Fruit fly (Drosophila melanogaster) whole organism, pupa: ENCODE measurements around the gene Hacd1.
A peak's percentile ranks its signal among the peaks of the same experiment; 100 is the strongest.

Source experiments
- CG10348 ChIP-seq: fragments of 200-800 bp; sonication (Bioruptor generic); IDR thresholded peaks from 2 replicates; pipeline ENCODE4 v1.3.6; 2022; ENCODE audit warnings: missing biosample characterization, missing genetic modification characterization
- CG12605 ChIP-seq: fragments of 200-800 bp; sonication (Bioruptor generic); IDR thresholded peaks from 2 replicates; pipeline ENCODE4 v1.3.6; 2022; ENCODE audit warnings: missing biosample characterization, missing genetic modification characterization
- CG13204 ChIP-seq: fragments of 200-800 bp; sonication (Bioruptor generic); optimal IDR thresholded peaks from 2 replicates; lab custom pipeline; 2018; ENCODE audit warnings: missing biosample characterization, mild to moderate bottlenecking, missing genetic modification characterization, moderate library complexity
- CG14655 ChIP-seq: fragments of 200-800 bp; sonication (Bioruptor generic); optimal IDR thresholded peaks from 3 replicates; lab custom pipeline; 2017; ENCODE audit warnings: mild to moderate bottlenecking, missing biosample characterization, missing genetic modification reagents, missing genetic modification characterization
- CG15710 ChIP-seq: fragments of 200-800 bp; sonication (Bioruptor generic); optimal IDR thresholded peaks from 2 replicates; lab custom pipeline; 2018; ENCODE audit warnings: missing biosample characterization, mild to moderate bottlenecking, missing genetic modification characterization, moderate library complexity
- CG17806 ChIP-seq: fragments of 200-800 bp; sonication (Bioruptor generic); optimal IDR thresholded peaks from 2 replicates; lab custom pipeline; 2018; ENCODE audit warnings: missing biosample characterization, mild to moderate bottlenecking, missing genetic modification characterization, moderate library complexity
- CG32121 ChIP-seq: fragments of 200-800 bp; sonication (Bioruptor generic); IDR thresholded peaks from 2 replicates; pipeline ENCODE4 v1.3.6; 2022; ENCODE audit warnings: missing biosample characterization, missing genetic modification characterization
- CG34367 ChIP-seq: fragments of 200-800 bp; sonication (Bioruptor generic); optimal IDR thresholded peaks from 2 replicates; lab custom pipeline; 2018; ENCODE audit warnings: missing biosample characterization, mild to moderate bottlenecking, missing genetic modification characterization
- CG4496 ChIP-seq: fragments of 200-800 bp; sonication (Bioruptor generic); IDR thresholded peaks from 3 replicates; pipeline ENCODE4 v1.3.6; 2022; ENCODE audit warnings: missing biosample characterization, missing genetic modification characterization
- CG8159 ChIP-seq: fragments of 200-800 bp; sonication (Bioruptor generic); optimal IDR thresholded peaks from 3 replicates; lab custom pipeline; 2018; ENCODE audit warnings: missing biosample characterization, mild to moderate bottlenecking, missing genetic modification characterization, moderate library complexity
- CG8301 ChIP-seq: fragments of 200-800 bp; sonication (Bioruptor generic); optimal IDR thresholded peaks from 2 replicates; lab custom pipeline; 2018; ENCODE audit warnings: missing biosample characterization, mild to moderate bottlenecking, missing genetic modification characterization
- CG9948 ChIP-seq: fragments of 200-800 bp; sonication (Bioruptor generic); optimal IDR thresholded peaks from 2 replicates; lab custom pipeline; 2018; ENCODE audit warnings: missing biosample characterization, mild to moderate bottlenecking, missing genetic modification characterization, moderate library complexity
- D1 ChIP-seq: fragments of 200-800 bp; sonication (Bioruptor generic); optimal IDR thresholded peaks from 2 replicates; lab custom pipeline; 2018; ENCODE audit warnings: missing biosample characterization, mild to moderate bottlenecking, missing genetic modification characterization, moderate library complexity
- EcR ChIP-seq: fragments of 200-800 bp; sonication (Bioruptor generic); optimal IDR thresholded peaks from 3 replicates; lab custom pipeline; 2019; ENCODE audit warnings: missing biosample characterization, missing genetic modification characterization, mild to moderate bottlenecking, moderate library complexity, missing genetic modification reagents
- Ets98B ChIP-seq: fragments of 200-800 bp; sonication (Bioruptor generic); IDR thresholded peaks from 2 replicates; pipeline ENCODE4 v1.3.6; 2022; ENCODE audit warnings: missing biosample characterization, missing genetic modification characterization
- Pif1A ChIP-seq: fragments of 200-800 bp; sonication (Bioruptor generic); optimal IDR thresholded peaks from 3 replicates; lab custom pipeline; 2016; ENCODE audit warnings: missing biosample characterization, missing genetic modification characterization
- Pif1B ChIP-seq: fragments of 200-800 bp; sonication (Bioruptor generic); optimal IDR thresholded peaks from 3 replicates; lab custom pipeline; 2016; ENCODE audit warnings: missing biosample characterization, missing genetic modification characterization
- Snoo ChIP-seq: fragments of 200-800 bp; sonication (Bioruptor generic); optimal IDR thresholded peaks from 3 replicates; lab custom pipeline; 2017; ENCODE audit warnings: missing biosample characterization, mild to moderate bottlenecking, missing genetic modification characterization, inconsistent platforms
- fd96Ca ChIP-seq: fragments of 200-800 bp; sonication (Bioruptor generic); IDR thresholded peaks from 3 replicates; pipeline ENCODE4 v1.3.6; 2022; ENCODE audit warnings: missing biosample characterization, missing genetic modification characterization
- gl ChIP-seq: fragments of 200-800 bp; sonication (Bioruptor generic); optimal IDR thresholded peaks from 2 replicates; lab custom pipeline; 2018; ENCODE audit warnings: missing biosample characterization, mild to moderate bottlenecking, missing genetic modification characterization
- rn ChIP-seq: fragments of 200-800 bp; sonication (Bioruptor generic); IDR thresholded peaks from 2 replicates; pipeline ENCODE4 v1.3.6; 2022; ENCODE audit warnings: missing biosample characterization, missing genetic modification characterization

Hacd1 gene

DNA sequence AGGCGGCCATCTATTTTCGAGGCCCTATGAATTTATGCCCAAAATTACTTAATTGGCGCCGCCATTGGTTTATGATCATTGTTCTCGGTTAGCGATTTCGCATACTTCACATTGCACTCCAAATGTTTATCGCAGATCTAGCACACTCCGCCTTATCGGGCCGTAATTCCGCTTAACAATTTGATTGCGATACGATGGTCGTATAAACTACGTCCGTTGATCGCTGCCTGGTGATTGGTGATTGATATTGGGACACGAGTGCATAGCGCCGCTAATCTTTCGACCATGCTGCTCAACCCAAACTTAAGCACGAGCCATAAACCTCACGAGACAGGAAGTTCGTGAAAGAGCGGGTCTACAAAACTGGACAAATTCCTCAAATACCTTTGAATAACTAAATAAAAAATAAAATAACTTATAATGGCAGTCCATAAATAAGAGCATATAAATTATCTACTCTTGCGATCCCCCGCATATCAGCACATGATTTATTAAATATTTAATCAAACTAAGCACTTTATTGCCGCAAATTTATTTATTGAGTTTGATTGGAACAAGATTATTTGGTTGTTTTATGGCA, 28.6 kb upstream of the Hacd1 start:
- TF ChIP-seq CG9948 (no peak), Snoo (tag; lab: Kevin White, UChicago) (no peak), rn (GFP tag; lab: Robert Waterston, UW) (no peak), CG17806 (no peak), CG15710 (tag; lab: Kevin White, UChicago) (no peak), EcR (GFP tag; lab: Kevin White, UChicago) (no peak), CG4496 (GFP tag; lab: Robert Waterston, UW) (no peak), CG8301 (tag; lab: Kevin White, UChicago) (no peak), D1 (tag; lab: Kevin White, UChicago) (no peak)

DNA sequence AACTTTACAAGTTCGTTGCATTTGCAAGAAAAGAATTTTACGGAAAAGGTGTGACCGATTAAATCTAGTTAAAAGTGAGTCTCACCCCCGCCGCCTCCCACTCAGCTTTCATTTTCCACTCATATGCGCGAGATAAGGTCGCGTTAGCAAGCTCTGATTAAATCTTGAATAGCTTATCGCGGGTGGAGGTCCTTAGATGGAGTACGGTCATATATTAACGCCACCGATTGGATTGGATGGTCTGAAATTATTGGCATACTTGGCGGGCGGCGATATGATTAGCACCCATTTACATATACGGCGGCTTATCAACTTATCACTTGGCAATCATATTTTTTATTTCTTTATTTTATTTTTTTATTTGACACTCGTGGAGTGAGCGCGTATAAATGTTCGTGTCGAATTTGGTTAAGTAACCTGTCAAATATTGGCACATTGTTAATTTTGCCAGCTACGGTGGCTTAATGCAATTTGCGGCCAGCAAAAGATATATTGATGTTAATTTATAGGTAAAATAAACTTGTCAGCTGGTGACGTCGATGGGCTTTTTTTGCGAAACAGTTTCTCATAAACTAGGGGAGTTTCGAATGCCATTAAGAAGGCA, 27.6 kb upstream of the Hacd1 start:
- TF ChIP-seq CG13204 (GFP tag; lab: Kevin White, UChicago) (no peak), CG32121 (no peak), CG8159 (no peak), CG8301 (tag; lab: Kevin White, UChicago) (no peak), CG9948 (no peak), CG14655 (GFP tag; lab: Kevin White, UChicago) (no peak), CG4496 (GFP tag; lab: Robert Waterston, UW) (no peak), fd96Ca (GFP tag; lab: Robert Waterston, UW) (no peak), Pif1A (no peak), Ets98B (GFP tag; lab: Robert Waterston, UW) (no peak), CG15710 (tag; lab: Kevin White, UChicago) (no peak), CG10348 (GFP tag; lab: Robert Waterston, UW) (no peak), rn (GFP tag; lab: Robert Waterston, UW) (no peak), Snoo (tag; lab: Kevin White, UChicago) (no peak), EcR (GFP tag; lab: Kevin White, UChicago) (no peak), Pif1B (no peak), gl (no peak)

DNA sequence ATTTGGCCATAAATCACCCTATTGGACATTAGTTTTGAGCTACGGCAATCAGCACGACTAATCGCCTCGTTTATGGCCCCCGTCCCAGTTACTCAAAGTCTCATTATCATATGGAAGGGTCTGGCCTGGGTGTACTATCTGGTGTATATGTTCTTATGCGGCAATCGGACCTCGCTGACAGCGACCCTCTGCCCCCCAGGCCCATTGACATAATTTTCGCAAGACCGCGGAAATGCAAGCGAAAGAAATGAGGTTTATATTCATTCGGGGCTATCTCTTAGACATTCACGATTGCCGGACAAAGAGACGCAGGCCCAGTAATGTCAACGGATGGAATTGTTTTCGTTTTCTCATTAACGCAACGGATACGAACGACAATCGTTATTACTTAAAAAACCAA, 26.7 kb upstream of the Hacd1 start:
- no peak for TF ChIP-seq CG34367 (tag; lab: Kevin White, UChicago)
- TF ChIP-seq EcR (GFP tag; lab: Kevin White, UChicago) = peak; percentile 58
- no peak for TF ChIP-seq CG15710 (tag; lab: Kevin White, UChicago)
- TF ChIP-seq CG8159 = no peak

DNA sequence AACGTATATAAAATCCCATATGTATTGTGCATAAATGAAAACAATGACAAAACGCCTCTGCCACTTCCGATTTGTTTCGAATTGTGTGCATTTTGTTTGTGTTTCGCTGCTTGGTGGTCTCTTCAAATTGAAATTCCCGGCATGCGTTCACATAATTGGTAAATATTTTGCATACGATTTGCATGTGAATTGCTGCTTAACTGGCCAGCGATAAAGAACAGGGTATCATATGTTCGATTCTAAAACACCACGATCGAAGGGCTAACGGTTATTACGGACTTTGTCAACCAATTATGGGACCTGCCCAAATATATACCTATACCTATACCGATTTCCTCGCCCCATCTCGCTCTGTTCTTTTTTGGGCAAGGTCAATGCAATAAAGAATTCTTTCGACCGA, 26.0 kb upstream of the Hacd1 start:
- no peak for TF ChIP-seq Pif1A
- TF ChIP-seq CG15710 (tag; lab: Kevin White, UChicago) = no peak
- TF ChIP-seq CG8159 = no peak
- no peak for TF ChIP-seq CG8301 (tag; lab: Kevin White, UChicago)
- no peak for TF ChIP-seq CG17806
- no peak for TF ChIP-seq CG12605 (GFP tag; lab: Robert Waterston, UW)
- no peak for TF ChIP-seq CG13204 (GFP tag; lab: Kevin White, UChicago)
- no peak for TF ChIP-seq EcR (GFP tag; lab: Kevin White, UChicago)
- TF ChIP-seq CG4496 (GFP tag; lab: Robert Waterston, UW) = no peak
- no peak for TF ChIP-seq Pif1B

DNA sequence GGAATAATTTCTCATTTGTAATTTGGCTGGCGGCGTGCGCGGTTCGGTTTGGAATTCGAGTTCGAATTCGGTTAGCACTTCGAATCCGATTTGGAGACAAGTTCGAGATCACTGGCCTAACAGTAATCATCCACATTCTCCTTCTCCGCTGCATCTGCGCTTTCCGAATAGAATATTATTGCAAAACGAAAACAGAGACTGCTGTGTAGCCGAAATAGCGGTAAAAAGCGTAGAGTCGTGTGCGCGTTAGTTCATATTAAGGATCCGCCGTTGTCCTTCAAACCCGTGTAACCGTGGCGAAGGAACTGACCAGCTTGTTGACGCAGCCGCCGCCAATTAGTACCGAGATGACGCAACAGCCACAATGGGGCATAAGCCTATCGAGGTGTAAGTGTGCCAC, 25.4 kb upstream of the Hacd1 start, which contains the start of gene dmGlut:
Gene dmGlut (plus strand): TSS at position 4 of the 400 bp plus-strand sequence.
- TF ChIP-seq rn (GFP tag; lab: Robert Waterston, UW) = no peak
- no peak for TF ChIP-seq CG12605 (GFP tag; lab: Robert Waterston, UW)
- TF ChIP-seq Snoo (tag; lab: Kevin White, UChicago) = no peak
- TF ChIP-seq Pif1B = no peak
- no peak for TF ChIP-seq CG13204 (GFP tag; lab: Kevin White, UChicago)
- TF ChIP-seq CG4496 (GFP tag; lab: Robert Waterston, UW) = no peak
- TF ChIP-seq CG15710 (tag; lab: Kevin White, UChicago) = no peak
- no peak for TF ChIP-seq CG32121
- TF ChIP-seq CG9948 = no peak
- TF ChIP-seq gl = no peak
- no peak for TF ChIP-seq CG8301 (tag; lab: Kevin White, UChicago)
- TF ChIP-seq CG10348 (GFP tag; lab: Robert Waterston, UW) = no peak
- no peak for TF ChIP-seq CG34367 (tag; lab: Kevin White, UChicago)
- no peak for TF ChIP-seq CG17806
- TF ChIP-seq Ets98B (GFP tag; lab: Robert Waterston, UW) = no peak
- no peak for TF ChIP-seq fd96Ca (GFP tag; lab: Robert Waterston, UW)
- no peak for TF ChIP-seq CG8159
- no peak for TF ChIP-seq D1 (tag; lab: Kevin White, UChicago)
- no peak for TF ChIP-seq Pif1A

DNA sequence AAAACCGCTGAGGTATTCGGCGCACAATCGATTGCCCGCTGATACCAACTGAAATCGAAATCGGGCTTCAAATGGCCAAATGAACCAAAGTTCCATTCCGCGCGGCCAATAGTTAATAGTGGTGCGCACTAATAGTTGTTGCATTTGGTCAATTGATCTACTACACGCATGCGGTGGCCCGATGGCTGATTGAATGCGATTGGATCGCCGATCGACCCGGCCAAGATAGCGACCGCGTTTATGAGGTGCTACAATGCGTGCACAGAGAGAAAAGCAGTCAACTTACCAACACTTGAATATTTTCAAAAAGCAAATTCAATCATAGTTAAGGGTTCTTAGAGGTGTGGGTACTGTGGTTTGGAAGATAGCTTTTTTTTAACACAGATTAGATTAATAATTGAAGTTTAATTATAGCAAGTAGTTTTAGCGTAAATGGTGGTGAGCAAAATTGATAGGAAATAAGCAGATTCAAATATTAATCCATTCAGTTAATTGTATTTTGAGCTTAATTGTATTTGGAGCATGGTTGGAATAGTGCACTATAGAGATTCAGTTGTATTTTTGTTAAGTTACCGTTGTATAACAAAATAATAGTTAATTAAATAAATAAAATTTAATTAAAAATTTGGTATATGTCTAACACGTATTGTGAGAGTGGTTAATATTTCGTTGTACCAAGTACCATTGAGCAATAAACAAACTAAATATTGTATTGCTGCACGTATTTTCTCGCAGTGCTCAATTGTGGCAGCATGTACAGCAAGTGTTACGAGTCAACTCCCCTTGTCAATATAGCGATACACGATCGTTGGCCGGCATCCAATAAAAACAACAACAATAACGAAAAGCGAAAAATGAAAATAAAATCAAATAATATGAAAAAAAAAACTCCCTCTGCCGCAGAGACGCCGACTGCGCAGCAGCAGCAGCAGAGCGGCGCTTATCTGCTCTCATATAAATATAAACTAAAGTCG, 24.7 kb upstream of the Hacd1 start:
- TF ChIP-seq CG17806 (peak; percentile 61), CG34367 (tag; lab: Kevin White, UChicago) (peak; percentile 50), CG14655 (GFP tag; lab: Kevin White, UChicago) (peak; percentile 79), Ets98B (GFP tag; lab: Robert Waterston, UW) (peak; percentile 77), CG10348 (GFP tag; lab: Robert Waterston, UW) (no peak), gl (peak; percentile 93), Pif1B (peak; percentile 77), CG9948 (peak; percentile 51), D1 (tag; lab: Kevin White, UChicago) (no peak), Snoo (tag; lab: Kevin White, UChicago) (peak; percentile 58), CG12605 (GFP tag; lab: Robert Waterston, UW) (peak; percentile 94), Pif1A (peak; percentile 63), CG13204 (GFP tag; lab: Kevin White, UChicago) (peak; percentile 65), CG4496 (GFP tag; lab: Robert Waterston, UW) (peak; percentile 88), rn (GFP tag; lab: Robert Waterston, UW) (peak; percentile 60), CG8159 (peak; percentile 79), CG8301 (tag; lab: Kevin White, UChicago) (peak; percentile 48), CG15710 (tag; lab: Kevin White, UChicago) (peak; percentile 70), fd96Ca (GFP tag; lab: Robert Waterston, UW) (peak; percentile 87), CG32121 (peak; percentile 82), EcR (GFP tag; lab: Kevin White, UChicago) (peak; percentile 64)
